Worm (Caenorhabditis elegans) whole organism, L4/young adult: Measurements from ENCODE around the gene nlp-9.

Source experiments
- W03F9.2 ChIP-seq: fragments of 150-350 bp; optimal IDR thresholded peaks from 2 replicates; lab custom pipeline; 2014; ENCODE audit warnings: missing biosample characterization, missing genetic modification characterization
- dao-5 ChIP-seq: sonication (generic microtip); optimal IDR thresholded peaks from 2 replicates; lab custom pipeline; 2016; ENCODE audit warnings: missing genotype, missing genetic modification characterization, moderate library complexity, missing compliant biosample characterization
- him-1 ChIP-seq: sonication (generic microtip); optimal IDR thresholded peaks from 2 replicates; lab custom pipeline; 2016; ENCODE audit warnings: missing genotype, missing genetic modification reagents, missing genetic modification characterization, missing compliant biosample characterization

- TF ChIP-seq him-1 (tag; lab: Kevin White, UChicago) (no peak), dao-5 (tag; lab: Kevin White, UChicago) (no peak), W03F9.2 (tag; lab: Kevin White, UChicago) (no peak)
Measured at ce11 chrV:4181727-4182126, 37.7 kb upstream of the nlp-9 start.
